Worm (Caenorhabditis elegans) whole organism, L4/young adult: ENCODE data around the gene sulp-3.

Source experiments
- W03F9.2 ChIP-seq: fragments of 150-350 bp; optimal IDR thresholded peaks from 2 replicates; lab custom pipeline; 2014; ENCODE audit warnings: missing biosample characterization, missing genetic modification characterization
- dao-5 ChIP-seq: sonication (generic microtip); optimal IDR thresholded peaks from 2 replicates; lab custom pipeline; 2016; ENCODE audit warnings: missing genotype, missing genetic modification characterization, moderate library complexity, missing compliant biosample characterization
- him-1 ChIP-seq: sonication (generic microtip); optimal IDR thresholded peaks from 2 replicates; lab custom pipeline; 2016; ENCODE audit warnings: missing genotype, missing genetic modification reagents, missing genetic modification characterization, missing compliant biosample characterization

ce11 chrX:8354284-8354784 is 53.8 kb downstream of the sulp-3 start:
- no peak for TF ChIP-seq him-1 (tag; lab: Kevin White, UChicago)
- no peak for TF ChIP-seq dao-5 (tag; lab: Kevin White, UChicago)
- TF ChIP-seq W03F9.2 (tag; lab: Kevin White, UChicago), result no peak
